In genomic region chr3R:8482881-8483280, dm6 we compare ENCODE assay signal across 1 fruit fly cellular context.
A peak's percentile ranks its signal among the peaks of the same experiment; 100 is the strongest.
TF ChIP-seq lines count a peak whose summit lies in the region.

No protein-coding gene starts in this region.

TF ChIP-seq in whole organism, embryonic, 481 proteins besides CTCF, POLR2A, EP300 and RAD21 (continued from another document and continues in another):
- TF ChIP-seq D19A (tag; optimal IDR thresholded peaks at IDR 0.05; lab: Kevin White, UChicago) (peak; percentile 69), pros (GFP tag; optimal IDR thresholded peaks at IDR 0.05; lab: Kevin White, UChicago) (no peak), rib (GFP tag; IDR thresholded peaks at IDR 0.05; lab: Robert Waterston, UW) (no peak), Dll (GFP tag; IDR thresholded peaks at IDR 0.05; lab: Robert Waterston, UW; ENCODE audit: partially characterized antibody) (no peak), chif (GFP tag; optimal IDR thresholded peaks at IDR 0.05; lab: Kevin White, UChicago) (peak; percentile 30 to 65), trem (tag; optimal IDR thresholded peaks at IDR 0.05; lab: Kevin White, UChicago) (no peak), Optix (GFP tag; IDR thresholded peaks at IDR 0.05; lab: Robert Waterston, UW) (peak; percentile 64; the same call in 2 of the 3 replicates), lab (GFP tag; optimal IDR thresholded peaks at IDR 0.05; lab: Kevin White, UChicago) (peak; percentile 87), CG17361 (GFP tag; IDR thresholded peaks at IDR 0.05; lab: Robert Waterston, UW) (no peak; the same call in 2 of the 3 replicates), nom (GFP tag; optimal IDR thresholded peaks at IDR 0.05; lab: Kevin White, UChicago) (no peak), Ets65A (GFP tag; lab: Kevin White, UChicago) (peak; percentile 97), Blimp-1 (GFP tag; optimal IDR thresholded peaks at IDR 0.05; lab: Kevin White, UChicago) (peak; percentile 68), MBD-R2 (GFP tag; IDR thresholded peaks at IDR 0.05; lab: Robert Waterston, UW) (peak; percentile 40; the same call in 1 of the 2 replicates), otp (GFP tag; IDR thresholded peaks at IDR 0.05; lab: Robert Waterston, UW) (peak; percentile 61; the same call in 1 of the 3 replicates), jing (GFP tag; optimal IDR thresholded peaks at IDR 0.05; lab: Kevin White, UChicago) (peak; percentile 64), Aef1 (GFP tag; IDR thresholded peaks at IDR 0.05; lab: Robert Waterston, UW) (peak; percentile 73), tx (GFP tag; optimal IDR thresholded peaks at IDR 0.05; lab: Kevin White, UChicago) (peak; percentile 42), CG16779 (GFP tag; IDR thresholded peaks at IDR 0.05; lab: Robert Waterston, UW) (no peak), tll (GFP tag; optimal IDR thresholded peaks at IDR 0.05; lab: Kevin White, UChicago) (no peak), sc (optimal IDR thresholded peaks at IDR 0.05; lab: Kevin White, UChicago) (no peak), sc (GFP tag; optimal IDR thresholded peaks at IDR 0.05; lab: Kevin White, UChicago) (peak; percentile 29), CG8089 (GFP tag; optimal IDR thresholded peaks at IDR 0.05; lab: Kevin White, UChicago) (peak; percentile 7), CG10321 (GFP tag; IDR thresholded peaks at IDR 0.05; lab: Robert Waterston, UW) (no peak), nau (GFP tag; optimal IDR thresholded peaks at IDR 0.05; lab: Kevin White, UChicago) (peak; percentile 27), yki (optimal IDR thresholded peaks at IDR 0.05; lab: Kevin White, UChicago) (no peak), CG11695 (GFP tag; IDR thresholded peaks at IDR 0.05; lab: Robert Waterston, UW) (0 out of 3 replicates have a peak, but pooled peaks have one; percentile 39), CG4282 (GFP tag; optimal IDR thresholded peaks at IDR 0.05; lab: Kevin White, UChicago) (peak; percentile 21), CG30431 (GFP tag; optimal IDR thresholded peaks at IDR 0.05; lab: Kevin White, UChicago) (peak; percentile 60), TFAM (GFP tag; optimal IDR thresholded peaks at IDR 0.05; lab: Kevin White, UChicago) (no peak), Oaz (GFP tag; IDR thresholded peaks at IDR 0.05; lab: Robert Waterston, UW) (no peak), CG12659 (GFP tag; optimal IDR thresholded peaks at IDR 0.05; lab: Kevin White, UChicago) (peak; percentile 52), ro (GFP tag; IDR thresholded peaks at IDR 0.05; lab: Robert Waterston, UW) (0 out of 2 replicates have a peak, but pooled peaks have one; percentile 34), ac (GFP tag; optimal IDR thresholded peaks at IDR 0.05; lab: Kevin White, UChicago) (no peak), crc (GFP tag; optimal IDR thresholded peaks at IDR 0.05; lab: Kevin White, UChicago) (peak; percentile 25), CG8944 (GFP tag; optimal IDR thresholded peaks at IDR 0.05; lab: Kevin White, UChicago) (peak; percentile 26), Bteb2 (GFP tag; optimal IDR thresholded peaks at IDR 0.05; lab: Kevin White, UChicago) (peak; percentile 3), CG4404 (GFP tag; IDR thresholded peaks at IDR 0.05; lab: Robert Waterston, UW) (peak; percentile 49; the same call in 1 of the 2 replicates), Fer3 (tag; optimal IDR thresholded peaks at IDR 0.05; lab: Kevin White, UChicago) (peak; percentile 72), gsb-n (tag; optimal IDR thresholded peaks at IDR 0.05; lab: Kevin White, UChicago) (peak; percentile 23), HmgD (GFP tag; optimal IDR thresholded peaks at IDR 0.05; lab: Kevin White, UChicago) (no peak), CHES-1-like (GFP tag; optimal IDR thresholded peaks at IDR 0.05; lab: Kevin White, UChicago) (no peak), ewg (GFP tag; optimal IDR thresholded peaks at IDR 0.05; lab: Kevin White, UChicago) (peak; percentile 69), vvl (GFP tag; IDR thresholded peaks at IDR 0.05; lab: Robert Waterston, UW) (peak; percentile 86), zfh1 (GFP tag; IDR thresholded peaks at IDR 0.05; lab: Robert Waterston, UW) (peak; percentile 79; the same call in 2 of the 3 replicates), sqz (GFP tag; optimal IDR thresholded peaks at IDR 0.05; lab: Kevin White, UChicago) (no peak), esg (GFP tag; conservative IDR thresholded peaks at IDR 0.05; lab: Robert Waterston, UW) (peak; percentile 78), CG9437 (GFP tag; optimal IDR thresholded peaks at IDR 0.05; lab: Kevin White, UChicago) (peak; percentile 6), CG18011 (GFP tag; optimal IDR thresholded peaks at IDR 0.05; lab: Kevin White, UChicago) (peak; percentile 15), CG13624 (GFP tag; optimal IDR thresholded peaks at IDR 0.05; lab: Kevin White, UChicago) (no peak), lov (optimal IDR thresholded peaks at IDR 0.05; lab: Kevin White, UChicago) (no peak), lov (GFP tag; IDR thresholded peaks at IDR 0.05; lab: Robert Waterston, UW) (peak; percentile 81; the same call in 1 of the 3 replicates), nmo (GFP tag; optimal IDR thresholded peaks at IDR 0.05; lab: Kevin White, UChicago) (peak; percentile 56), Fer2 (tag; optimal IDR thresholded peaks at IDR 0.05; lab: Kevin White, UChicago) (peak; percentile 19), HLH54F (GFP tag; optimal IDR thresholded peaks at IDR 0.05; lab: Kevin White, UChicago) (peak; percentile 40), GATAe (GFP tag; conservative IDR thresholded peaks at IDR 0.05; lab: Robert Waterston, UW) (no peak), tap (tag; optimal IDR thresholded peaks at IDR 0.05; lab: Kevin White, UChicago) (peak; percentile 70), Deaf1 (tag; optimal IDR thresholded peaks at IDR 0.05; lab: Kevin White, UChicago) (peak; percentile 48), Side (GFP tag; optimal IDR thresholded peaks at IDR 0.05; lab: Kevin White, UChicago) (peak; percentile 67), CG3407 (GFP tag; optimal IDR thresholded peaks at IDR 0.05; lab: Kevin White, UChicago) (peak; percentile 55), CG17328 (GFP tag; IDR thresholded peaks at IDR 0.05; lab: Robert Waterston, UW) (peak; percentile 63), Awh (GFP tag; IDR thresholded peaks at IDR 0.05; lab: Robert Waterston, UW) (peak; percentile 60; the same call in 1 of the 2 replicates), CG18476 (GFP tag; optimal IDR thresholded peaks at IDR 0.05; lab: Kevin White, UChicago) (peak; percentile 32), CG10366 (GFP tag; IDR thresholded peaks at IDR 0.05; lab: Robert Waterston, UW) (peak; percentile 71), ERR (GFP tag; optimal IDR thresholded peaks at IDR 0.05; lab: Kevin White, UChicago) (no peak), Antp (GFP tag; optimal IDR thresholded peaks at IDR 0.05; lab: Kevin White, UChicago) (peak; percentile 76), ash1 (GFP tag; optimal IDR thresholded peaks at IDR 0.05; lab: Kevin White, UChicago) (no peak), CG31365 (tag; optimal IDR thresholded peaks at IDR 0.05; lab: Kevin White, UChicago) (peak; percentile 18), CG13123 (GFP tag; optimal IDR thresholded peaks at IDR 0.05; lab: Kevin White, UChicago) (no peak), CG2129 (GFP tag; IDR thresholded peaks at IDR 0.05; lab: Robert Waterston, UW; ENCODE audit: partially characterized antibody) (no peak), pfk (GFP tag; optimal IDR thresholded peaks at IDR 0.05; lab: Kevin White, UChicago) (no peak), dm (GFP tag; optimal IDR thresholded peaks at IDR 0.05; lab: Kevin White, UChicago) (peak; percentile 18), E2f2 (GFP tag; IDR thresholded peaks at IDR 0.05; lab: Robert Waterston, UW) (peak; percentile 41; the same call in 1 of the 2 replicates), pum (GFP tag; optimal IDR thresholded peaks at IDR 0.05; lab: Kevin White, UChicago) (peak; percentile 59), CG10979 (tag; optimal IDR thresholded peaks at IDR 0.05; lab: Kevin White, UChicago) (peak; percentile 73), CG8478 (optimal IDR thresholded peaks at IDR 0.05; lab: Kevin White, UChicago) (no peak), odd (GFP tag; optimal IDR thresholded peaks at IDR 0.05; lab: Kevin White, UChicago) (peak; percentile 9), CG15479 (GFP tag; optimal IDR thresholded peaks at IDR 0.05; lab: Kevin White, UChicago) (no peak), CG30403 (GFP tag; optimal IDR thresholded peaks at IDR 0.05; lab: Kevin White, UChicago) (peak; percentile 65), jumu (GFP tag; optimal IDR thresholded peaks at IDR 0.05; lab: Kevin White, UChicago) (peak; percentile 71), Hand (GFP tag; optimal IDR thresholded peaks at IDR 0.05; lab: Kevin White, UChicago) (peak; percentile 62), Dfd (GFP tag; optimal IDR thresholded peaks at IDR 0.05; lab: Kevin White, UChicago) (no peak), ham (GFP tag; IDR thresholded peaks at IDR 0.05; lab: Robert Waterston, UW) (0 out of 2 replicates have a peak, but pooled peaks have one; percentile 41), CG1602 (GFP tag; optimal IDR thresholded peaks at IDR 0.05; lab: Kevin White, UChicago) (peak; percentile 62), lilli (GFP tag; optimal IDR thresholded peaks at IDR 0.05; lab: Kevin White, UChicago) (peak; percentile 70), H15 (GFP tag; IDR thresholded peaks at IDR 0.05; lab: Robert Waterston, UW) (peak; percentile 71; the same call in 2 of the 3 replicates), CG2712 (tag; optimal IDR thresholded peaks at IDR 0.05; lab: Kevin White, UChicago) (no peak), CG4617 (GFP tag; optimal IDR thresholded peaks at IDR 0.05; lab: Kevin White, UChicago; ENCODE audit: borderline replicate concordance) (no peak), CG17829 (tag; optimal IDR thresholded peaks at IDR 0.05; lab: Kevin White, UChicago) (no peak), CG17359 (tag; optimal IDR thresholded peaks at IDR 0.05; lab: Kevin White, UChicago) (peak; percentile 79), sima (GFP tag; optimal IDR thresholded peaks at IDR 0.05; lab: Kevin White, UChicago) (no peak), Camta (GFP tag; optimal IDR thresholded peaks at IDR 0.05; lab: Kevin White, UChicago) (peak; percentile 55), CG32772 (GFP tag; IDR thresholded peaks at IDR 0.05; lab: Robert Waterston, UW) (peak; percentile 61), CG13424 (tag; optimal IDR thresholded peaks at IDR 0.05; lab: Kevin White, UChicago) (peak; percentile 76), CG6175 (GFP tag; IDR thresholded peaks at IDR 0.05; lab: Robert Waterston, UW) (no peak), tna (GFP tag; IDR thresholded peaks at IDR 0.05; lab: Robert Waterston, UW; ENCODE audit: partially characterized antibody) (no peak), CG43689 (GFP tag; IDR thresholded peaks at IDR 0.05; lab: Robert Waterston, UW) (0 out of 2 replicates have a peak, but pooled peaks have one; percentile 32), sim (GFP tag; IDR thresholded peaks at IDR 0.05; lab: Robert Waterston, UW) (no peak; the same call in 1 of the 2 replicates), CG3281 (GFP tag; optimal IDR thresholded peaks at IDR 0.05; lab: Kevin White, UChicago) (peak; percentile 72), CG6654 (GFP tag; optimal IDR thresholded peaks at IDR 0.05; lab: Kevin White, UChicago) (peak; percentile 3), fd64A (GFP tag; optimal IDR thresholded peaks at IDR 0.05; lab: Kevin White, UChicago) (no peak), PHDP (tag; optimal IDR thresholded peaks at IDR 0.05; lab: Kevin White, UChicago) (no peak), chn (GFP tag; optimal IDR thresholded peaks at IDR 0.05; lab: Kevin White, UChicago) (peak; percentile 47), shn (GFP tag; optimal IDR thresholded peaks at IDR 0.05; lab: Kevin White, UChicago) (peak; percentile 55), Dbx (GFP tag; IDR thresholded peaks at IDR 0.05; lab: Robert Waterston, UW) (peak; percentile 72), Gsc (GFP tag; IDR thresholded peaks at IDR 0.05; lab: Robert Waterston, UW) (peak; percentile 53; the same call in 1 of the 2 replicates), sens (GFP tag; lab: Kevin White, UChicago) (peak; percentile 95), bcd (GFP tag; optimal IDR thresholded peaks at IDR 0.05; lab: Kevin White, UChicago) (peak; percentile 78), CG13894 (tag; optimal IDR thresholded peaks at IDR 0.05; lab: Kevin White, UChicago) (no peak), Lhr (GFP tag; optimal IDR thresholded peaks at IDR 0.05; lab: Kevin White, UChicago) (peak; percentile 17), chm (GFP tag; IDR thresholded peaks at IDR 0.05; lab: Robert Waterston, UW) (peak; percentile 78), zfh2 (GFP tag; optimal IDR thresholded peaks at IDR 0.05; lab: Kevin White, UChicago) (peak; percentile 30), CG14710 (tag; optimal IDR thresholded peaks at IDR 0.05; lab: Kevin White, UChicago) (peak; percentile 54), phol (tag; optimal IDR thresholded peaks at IDR 0.05; lab: Kevin White, UChicago) (peak; percentile 69), Taf1 (GFP tag; IDR thresholded peaks at IDR 0.05; lab: Robert Waterston, UW) (peak; percentile 41; the same call in 1 of the 2 replicates), D (optimal IDR thresholded peaks at IDR 0.05; lab: Kevin White, UChicago) (no peak), D (GFP tag; optimal IDR thresholded peaks at IDR 0.05; lab: Kevin White, UChicago) (peak; percentile 65), CG6813 (GFP tag; optimal IDR thresholded peaks at IDR 0.05; lab: Kevin White, UChicago) (peak; percentile 58), ab (GFP tag; optimal IDR thresholded peaks at IDR 0.05; lab: Kevin White, UChicago) (peak; percentile 35), dimm (GFP tag; IDR thresholded peaks at IDR 0.05; lab: Robert Waterston, UW) (no peak; the same call in 1 of the 2 replicates), Stat92E (GFP tag; optimal IDR thresholded peaks at IDR 0.05; lab: Kevin White, UChicago) (no peak), Sox102F (GFP tag; optimal IDR thresholded peaks at IDR 0.05; lab: Kevin White, UChicago) (peak; percentile 69), CG6683 (GFP tag; optimal IDR thresholded peaks at IDR 0.05; lab: Kevin White, UChicago) (no peak), CG6689 (GFP tag; IDR thresholded peaks at IDR 0.05; lab: Robert Waterston, UW) (peak; percentile 73), CG9817 (tag; optimal IDR thresholded peaks at IDR 0.05; lab: Kevin White, UChicago) (peak; percentile 58), fru (optimal IDR thresholded peaks at IDR 0.05; lab: Kevin White, UChicago) (no peak), scrt (GFP tag; optimal IDR thresholded peaks at IDR 0.05; lab: Kevin White, UChicago) (peak; percentile 64), CG32532 (GFP tag; IDR thresholded peaks at IDR 0.05; lab: Robert Waterston, UW) (peak; percentile 78), CG17186 (GFP tag; optimal IDR thresholded peaks at IDR 0.05; lab: Kevin White, UChicago) (no peak), ems (GFP tag; optimal IDR thresholded peaks at IDR 0.05; lab: Kevin White, UChicago) (peak; percentile 35), CG7372 (GFP tag; IDR thresholded peaks at IDR 0.05; lab: Robert Waterston, UW) (peak; percentile 70; the same call in 1 of the 2 replicates), Meics (GFP tag; optimal IDR thresholded peaks at IDR 0.05; lab: Kevin White, UChicago) (peak; percentile 79)
